Worm (Caenorhabditis elegans) whole organism, L1 larva: ENCODE data around the gene F28B4.1.

ENCODE experiments used
- C04F5.9 ChIP-seq: sonication (generic microtip); optimal IDR thresholded peaks from 2 replicates; lab custom pipeline; 2016; ENCODE audit warnings: missing genetic modification characterization, missing compliant biosample characterization
- F16B12.6 ChIP-seq: fragments of 150-350 bp; optimal IDR thresholded peaks from 2 replicates; lab custom pipeline; 2014; ENCODE audit warnings: missing biosample characterization, missing genetic modification characterization
- Y116A8C.19 ChIP-seq: sonication (generic microtip); optimal IDR thresholded peaks from 2 replicates; lab custom pipeline; 2016; ENCODE audit warnings: missing compliant biosample characterization, missing genetic modification characterization, borderline replicate concordance
- ama-1 ChIP-seq: fragments of 150-350 bp; optimal IDR thresholded peaks from 2 replicates; lab custom pipeline; 2014
- ceh-90 ChIP-seq: sonication (generic microtip); optimal IDR thresholded peaks from 2 replicates; lab custom pipeline; 2016; ENCODE audit warnings: missing genetic modification characterization, missing compliant biosample characterization
- dsc-1 ChIP-seq: sonication (generic microtip); optimal IDR thresholded peaks from 2 replicates; lab custom pipeline; 2016; ENCODE audit warnings: mild to moderate bottlenecking, missing genetic modification characterization, missing compliant biosample characterization
- elt-2 ChIP-seq: sonication (generic microtip); optimal IDR thresholded peaks from 2 replicates; lab custom pipeline; 2016; ENCODE audit warnings: missing genetic modification characterization, mild to moderate bottlenecking, inconsistent platforms, missing compliant biosample characterization, missing genetic modification reagents
- elt-3 ChIP-seq, 6 experiments: fragments of 150-350 bp in 1 of 6; sonication (generic microtip); optimal IDR thresholded peaks; 2 replicates each; lab custom pipeline; 2017 to 2018; ENCODE audit warnings: missing biosample characterization in 6 of 6, missing genetic modification characterization in 6 of 6, inconsistent platforms in 1 of 6
- fkh-8 ChIP-seq: sonication (generic microtip); optimal IDR thresholded peaks from 2 replicates; lab custom pipeline; 2016; ENCODE audit warnings: mild to moderate bottlenecking, missing genetic modification characterization, missing compliant biosample characterization
- irx-1 ChIP-seq: sonication (generic microtip); optimal IDR thresholded peaks from 2 replicates; lab custom pipeline; 2016; ENCODE audit warnings: missing genetic modification characterization, missing compliant biosample characterization
- jun-1 ChIP-seq: fragments of 150-350 bp; optimal IDR thresholded peaks from 2 replicates; lab custom pipeline; 2014; ENCODE audit warnings: missing biosample characterization, missing genetic modification reagents, missing genetic modification characterization
- lin-13 ChIP-seq: fragments of 150-350 bp; optimal IDR thresholded peaks from 2 replicates; lab custom pipeline; 2014; ENCODE audit warnings: missing biosample characterization, missing genetic modification reagents, missing genetic modification characterization
- lin-14 ChIP-seq: fragments of 200-800 bp; sonication (Bioruptor generic); optimal IDR thresholded peaks from 2 replicates; lab custom pipeline; 2018; ENCODE audit warnings: mild to moderate bottlenecking, missing genetic modification characterization, moderate library complexity, missing compliant biosample characterization
- lin-15B ChIP-seq: fragments of 150-350 bp; sonication (generic microtip); optimal IDR thresholded peaks from 3 replicates; lab custom pipeline; 2014; ENCODE audit warnings: missing biosample characterization, missing genetic modification characterization
- lin-39 ChIP-seq: fragments of 150-350 bp; optimal IDR thresholded peaks from 2 replicates; lab custom pipeline; 2014; ENCODE audit warnings: missing biosample characterization, missing genetic modification reagents, missing genetic modification characterization
- lsy-2 ChIP-seq, 2 experiments: fragments of 150-350 bp; optimal IDR thresholded peaks; 2 replicates each; lab custom pipeline; 2014; ENCODE audit warnings: missing biosample characterization in 2 of 2, missing genetic modification characterization in 2 of 2
- mef-2 ChIP-seq: fragments of 150-350 bp; optimal IDR thresholded peaks from 2 replicates; lab custom pipeline; 2014; ENCODE audit warnings: missing biosample characterization, missing genetic modification characterization
- mep-1 ChIP-seq: fragments of 150-350 bp; optimal IDR thresholded peaks from 2 replicates; lab custom pipeline; 2014; ENCODE audit warnings: missing biosample characterization, missing genetic modification characterization
- nhr-11 ChIP-seq: fragments of 150-350 bp; optimal IDR thresholded peaks from 2 replicates; lab custom pipeline; 2014; ENCODE audit warnings: missing biosample characterization, missing genetic modification characterization
- nhr-47 ChIP-seq: sonication (generic microtip); optimal IDR thresholded peaks from 2 replicates; lab custom pipeline; 2016; ENCODE audit warnings: mild to moderate bottlenecking, missing genetic modification characterization, moderate library complexity, missing compliant biosample characterization
- nhr-71 ChIP-seq: sonication (generic microtip); optimal IDR thresholded peaks from 2 replicates; lab custom pipeline; 2016; ENCODE audit warnings: mild to moderate bottlenecking, missing genetic modification characterization, moderate library complexity, missing compliant biosample characterization
- nhr-77 ChIP-seq: fragments of 150-350 bp; optimal IDR thresholded peaks from 2 replicates; lab custom pipeline; 2014; ENCODE audit warnings: missing biosample characterization, missing genetic modification characterization
- nhr-85 ChIP-seq: sonication (generic microtip); peaks from one replicate; lab custom pipeline; 2016; ENCODE audit warnings: missing genetic modification characterization, inconsistent platforms, missing compliant biosample characterization
- nhr-90 ChIP-seq: sonication (generic microtip); optimal IDR thresholded peaks from 2 replicates; lab custom pipeline; 2016; ENCODE audit warnings: mild to moderate bottlenecking, missing genetic modification characterization, missing compliant biosample characterization; ENCODE audit not compliant: poor library complexity
- rnt-1 ChIP-seq: sonication (generic microtip); optimal IDR thresholded peaks from 2 replicates; lab custom pipeline; 2016; ENCODE audit warnings: mild to moderate bottlenecking, missing genetic modification characterization, moderate library complexity, missing compliant biosample characterization
- snu-23 ChIP-seq: sonication (generic microtip); optimal IDR thresholded peaks from 2 replicates; lab custom pipeline; 2016; ENCODE audit warnings: missing genetic modification characterization, missing compliant biosample characterization
- tlp-1 ChIP-seq: fragments of 150-350 bp; optimal IDR thresholded peaks from 2 replicates; lab custom pipeline; 2014; ENCODE audit warnings: missing biosample characterization, missing genetic modification characterization
- unc-30 ChIP-seq: sonication (generic microtip); optimal IDR thresholded peaks from 2 replicates; lab custom pipeline; 2017; ENCODE audit warnings: missing biosample characterization, missing genetic modification characterization
- unc-62 ChIP-seq: fragments of 150-350 bp; optimal IDR thresholded peaks from 2 replicates; lab custom pipeline; 2014; ENCODE audit warnings: missing biosample characterization, missing genetic modification reagents, missing genetic modification characterization
- xbp-1 ChIP-seq: sonication (generic microtip); optimal IDR thresholded peaks from 2 replicates; lab custom pipeline; 2016; ENCODE audit warnings: missing genetic modification characterization, missing compliant biosample characterization
- zag-1 ChIP-seq: fragments of 150-350 bp; optimal IDR thresholded peaks from 2 replicates; lab custom pipeline; 2014; ENCODE audit warnings: missing biosample characterization, missing genetic modification characterization
- zip-4 ChIP-seq: fragments of 200-800 bp; sonication (Bioruptor generic); optimal IDR thresholded peaks from 2 replicates; lab custom pipeline; 2018; ENCODE audit warnings: mild to moderate bottlenecking, missing genetic modification characterization, moderate library complexity, missing compliant biosample characterization

F28B4.1 gene

ce11 chrX:3245812-3246211, 40.9 kb downstream of the F28B4.1 start, which contains the start of gene F40F4.7 (continued):
- TF ChIP-seq nhr-90 (peak; percentile 23), F16B12.6 (peak; percentile 15), elt-3 (tag; optimal IDR thresholded peaks at IDR 0.05; lab: Kevin White, UChicago) (peak in 2 of 6 experiments; percentile 32 to 59), mef-2 (no peak), snu-23 (GFP tag; lab: Kevin White, UChicago) (peak; percentile 84), C04F5.9 (tag; lab: Kevin White, UChicago) (no peak), unc-30 (no peak), nhr-47 (tag; lab: Kevin White, UChicago) (peak; percentile 60), lin-13 (GFP tag; lab: Kevin White, UChicago) (peak; percentile 47), zip-4 (GFP tag; lab: Kevin White, UChicago) (no peak), elt-2 (tag; lab: Kevin White, UChicago) (peak; percentile 5), lin-14 (GFP tag; lab: Kevin White, UChicago) (peak; percentile 93)

ce11 chrX:3247768-3248167, 42.9 kb downstream of the F28B4.1 start:
- no peak for TF ChIP-seq nhr-71 (tag; lab: Kevin White, UChicago)
- TF ChIP-seq lsy-2 (tag; optimal IDR thresholded peaks at IDR 0.05; lab: Kevin White, UChicago), result no peak
- TF ChIP-seq nhr-85 (tag; lab: Kevin White, UChicago), result no peak
- no peak for TF ChIP-seq lin-39
- TF ChIP-seq mep-1 (tag; lab: Kevin White, UChicago), result no peak
- TF ChIP-seq nhr-11 (tag; lab: Kevin White, UChicago), result no peak
- no peak for TF ChIP-seq ceh-90
- no peak for TF ChIP-seq tlp-1 (tag; lab: Kevin White, UChicago)
- TF ChIP-seq nhr-77 (tag; lab: Kevin White, UChicago), result no peak

ce11 chrX:3250481-3251091, 45.7 kb downstream of the F28B4.1 start, which contains the start of gene pqn-37:
Gene pqn-37, minus strand, starts transcription at chrX:3250531.
- no peak for TF ChIP-seq nhr-47 (tag; lab: Kevin White, UChicago)
- no peak for TF ChIP-seq ama-1 (lab: Kevin White, UChicago)
- no peak for TF ChIP-seq dsc-1 (tag; lab: Kevin White, UChicago)
- TF ChIP-seq nhr-71 (tag; lab: Kevin White, UChicago), result peak; percentile 42
- TF ChIP-seq Y116A8C.19 (tag; lab: Kevin White, UChicago), result no peak
- no peak for TF ChIP-seq unc-62 (GFP tag; lab: Kevin White, UChicago)
- no peak for TF ChIP-seq irx-1
- peak; percentile 55 for TF ChIP-seq nhr-85 (tag; lab: Kevin White, UChicago)
- TF ChIP-seq lin-39, result no peak
- TF ChIP-seq lin-14 (GFP tag; lab: Kevin White, UChicago), result peak; percentile 17
- TF ChIP-seq zag-1 (tag; lab: Kevin White, UChicago), result no peak
- TF ChIP-seq jun-1 (tag; lab: Kevin White, UChicago), result no peak
- TF ChIP-seq rnt-1 (tag; lab: Kevin White, UChicago), result no peak

- TF ChIP-seq zip-4 (GFP tag; lab: Kevin White, UChicago), result no peak
- TF ChIP-seq lin-15B (tag; lab: Kevin White, UChicago), result no peak
- no peak for TF ChIP-seq jun-1 (tag; lab: Kevin White, UChicago)
- TF ChIP-seq lin-14 (GFP tag; lab: Kevin White, UChicago), result peak; percentile 16
- peak; percentile 28 for TF ChIP-seq fkh-8 (tag; lab: Kevin White, UChicago)
- no peak for TF ChIP-seq xbp-1 (tag; lab: Kevin White, UChicago)
- TF ChIP-seq, all 84 proteins: peak for 2
Observed at ce11 chrX:3252500-3252899, 47.6 kb downstream of the F28B4.1 start, which contains the start of gene tba-9. Gene tba-9, plus strand, starts transcription at chrX:3252800.
